Worm (Caenorhabditis elegans): ENCODE measurements around the gene K08H10.10.
"Not testable (repeated sequence)": the region's sequence is repeated elsewhere in the genome, so short reads cannot be mapped to it uniquely, and the experiment has no call there.

The K08H10.10 gene

ce11 chrV:9980731-9981483 lies 20.0 kb upstream of the K08H10.10 start, which contains the start of the genes ruvb-1 and tofu-1:
Gene ruvb-1 (minus strand): TSS chrV:9980802.
Gene tofu-1 (plus strand): TSS chrV:9981147.
- TF ChIP-seq W03F9.2 (tag; optimal IDR thresholded peaks at IDR 0.05) = peak; percentile 29

- TF ChIP-seq him-1 (tag; optimal IDR thresholded peaks at IDR 0.05) (no peak), W03F9.2 (tag; optimal IDR thresholded peaks at IDR 0.05) (no peak), dao-5 (tag; optimal IDR thresholded peaks at IDR 0.05) (no peak)
Measured at ce11 chrV:9982568-9982967, 18.3 kb upstream of the K08H10.10 start, which contains the start of gene C27H6.9. Gene C27H6.9 (plus strand): TSS chrV:9982868.

ce11 chrV:9983529-9983928 lies 17.3 kb upstream of the K08H10.10 start:
- TF ChIP-seq W03F9.2 (tag; optimal IDR thresholded peaks at IDR 0.05) = no peak
- TF ChIP-seq him-1 (tag; optimal IDR thresholded peaks at IDR 0.05) = no peak
- no peak for TF ChIP-seq dao-5 (tag; optimal IDR thresholded peaks at IDR 0.05)

- TF ChIP-seq him-1 (tag; optimal IDR thresholded peaks at IDR 0.05) (no peak), W03F9.2 (tag; optimal IDR thresholded peaks at IDR 0.05) (no peak), dao-5 (tag; optimal IDR thresholded peaks at IDR 0.05) (no peak)
Measured at ce11 chrV:9984821-9985220, 16.0 kb upstream of the K08H10.10 start.

- TF ChIP-seq him-1 (tag; optimal IDR thresholded peaks at IDR 0.05) = no peak
- no peak for TF ChIP-seq W03F9.2 (tag; optimal IDR thresholded peaks at IDR 0.05)
- no peak for TF ChIP-seq dao-5 (tag; optimal IDR thresholded peaks at IDR 0.05)
Measured at ce11 chrV:9985227-9985864, 15.5 kb upstream of the K08H10.10 start.

- TF ChIP-seq him-1 (tag; optimal IDR thresholded peaks at IDR 0.05) (no peak), W03F9.2 (tag; optimal IDR thresholded peaks at IDR 0.05) (no peak), dao-5 (tag; optimal IDR thresholded peaks at IDR 0.05) (no peak)
Measured at ce11 chrV:9986177-9986576, 14.7 kb upstream of the K08H10.10 start, which contains the start of gene rmd-2. Gene rmd-2 (minus strand): TSS chrV:9986277.

ce11 chrV:9987688-9988087 lies 13.2 kb upstream of the K08H10.10 start, which contains the start of gene C27H6.8:
Gene C27H6.8 (minus strand): TSS chrV:9987788.
- no peak for TF ChIP-seq him-1 (tag; optimal IDR thresholded peaks at IDR 0.05)
- no peak for TF ChIP-seq dao-5 (tag; optimal IDR thresholded peaks at IDR 0.05)
- TF ChIP-seq W03F9.2 (tag; optimal IDR thresholded peaks at IDR 0.05) = no peak

ce11 chrV:9991610-9992009 lies 9.2 kb upstream of the K08H10.10 start, which contains the start of the genes rde-1 and trpp-6:
Gene rde-1 (minus strand): TSS chrV:9991642.
Gene trpp-6 (plus strand): TSS chrV:9991895.
- TF ChIP-seq him-1 (tag; optimal IDR thresholded peaks at IDR 0.05) = no peak
- TF ChIP-seq W03F9.2 (tag; optimal IDR thresholded peaks at IDR 0.05) = no peak
- TF ChIP-seq dao-5 (tag; optimal IDR thresholded peaks at IDR 0.05) = no peak

ce11 chrV:9995791-9996190 lies 5.1 kb upstream of the K08H10.10 start, which contains the start of gene K08H10.6:
Gene K08H10.6 (minus strand): TSS chrV:9995891.
- TF ChIP-seq W03F9.2 (tag; optimal IDR thresholded peaks at IDR 0.05) (no peak), dao-5 (tag; optimal IDR thresholded peaks at IDR 0.05) (no peak), him-1 (tag; optimal IDR thresholded peaks at IDR 0.05) (no peak)

ce11 chrV:10002720-10003119 lies 1.9 kb downstream of the K08H10.10 start:
- TF ChIP-seq him-1 (tag; optimal IDR thresholded peaks at IDR 0.05) = no peak
- TF ChIP-seq dao-5 (tag; optimal IDR thresholded peaks at IDR 0.05) = no peak
- no peak for TF ChIP-seq W03F9.2 (tag; optimal IDR thresholded peaks at IDR 0.05)

- TF ChIP-seq him-1 (tag; optimal IDR thresholded peaks at IDR 0.05) (no peak), W03F9.2 (tag; optimal IDR thresholded peaks at IDR 0.05) (peak; percentile 74), dao-5 (tag; optimal IDR thresholded peaks at IDR 0.05) (no peak)
Measured at ce11 chrV:10003315-10003969, 2.6 kb downstream of the K08H10.10 start.

- TF ChIP-seq W03F9.2, him-1, dao-5 (tag; optimal IDR thresholded peaks at IDR 0.05): not testable (repeated sequence)
Measured at ce11 chrV:10004048-10004761, 3.3 kb downstream of the K08H10.10 start, which contains the start of gene uda-1. Gene uda-1 (plus strand): TSS chrV:10004755.

ce11 chrV:10006374-10006773 lies 5.5 kb downstream of the K08H10.10 start:
- TF ChIP-seq dao-5 (tag; optimal IDR thresholded peaks at IDR 0.05) (no peak), him-1 (tag; optimal IDR thresholded peaks at IDR 0.05) (no peak), W03F9.2 (tag; optimal IDR thresholded peaks at IDR 0.05) (no peak)

Measured in whole organism, L4/young adult.